Worm (Caenorhabditis elegans): ENCODE measurements around the gene F46G11.4.

DNA sequence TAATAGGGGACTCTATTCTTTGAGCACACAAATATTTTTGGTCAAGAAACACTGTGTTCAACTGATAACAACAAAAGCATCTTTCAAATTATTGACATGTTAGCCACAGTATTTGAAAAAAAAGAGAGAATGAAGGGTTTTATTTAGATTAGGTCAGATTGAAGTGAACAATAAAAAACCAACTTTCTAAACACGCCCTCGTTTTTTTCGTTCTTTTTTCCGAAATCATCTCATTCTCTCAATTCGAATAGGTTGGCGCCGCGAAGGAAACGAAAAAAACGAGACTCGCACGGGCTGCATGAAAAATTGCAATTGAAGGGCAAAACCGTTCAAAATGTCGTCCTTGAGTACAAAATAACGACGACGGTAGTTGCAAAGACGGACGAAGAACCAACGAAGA lies 15.8 kb upstream of the F46G11.4 start:
- TF ChIP-seq aly-1 (tag; optimal IDR thresholded peaks at IDR 0.05) (no peak), hnd-1 (tag; optimal IDR thresholded peaks at IDR 0.05) (no peak), ama-1 (optimal IDR thresholded peaks at IDR 0.05) (no peak), sea-1 (GFP tag; conservative IDR thresholded peaks at IDR 0.05) (no peak), B0310.2 (tag; optimal IDR thresholded peaks at IDR 0.05) (no peak), tbx-37 (GFP tag; conservative IDR thresholded peaks at IDR 0.05) (no peak), scrt-1 (GFP tag; IDR thresholded peaks at IDR 0.05) (no peak), hmbx-1 (tag; optimal IDR thresholded peaks at IDR 0.05) (no peak), flt-1 (GFP tag; IDR thresholded peaks at IDR 0.05) (no peak), F13C5.2 (tag; optimal IDR thresholded peaks at IDR 0.05) (no peak), ets-7 (tag; optimal IDR thresholded peaks at IDR 0.05) (no peak)
